Fruit fly (Drosophila melanogaster): ENCODE data around the gene CG14717.
A peak's percentile ranks its signal among the peaks of the same experiment; 100 is the strongest.

The CG14717 gene

dm6 chr3R:11688055-11688454, 8.3 kb upstream of the CG14717 start, which contains the start of gene CG6834 (continued):
- TF ChIP-seq knrl (GFP tag; IDR thresholded peaks at IDR 0.05; ENCODE audit: partially characterized antibody), result no peak
- no peak for TF ChIP-seq cato (GFP tag; optimal IDR thresholded peaks at IDR 0.05; ENCODE audit: borderline replicate concordance)
- no peak for TF ChIP-seq CG11247 (GFP tag; IDR thresholded peaks at IDR 0.05)
- TF ChIP-seq Abd-B (GFP tag; optimal IDR thresholded peaks at IDR 0.05), result no peak
- no peak for TF ChIP-seq shn (GFP tag; optimal IDR thresholded peaks at IDR 0.05)
- no peak for TF ChIP-seq Poxn (GFP tag; IDR thresholded peaks at IDR 0.05)
- peak; percentile 46 for TF ChIP-seq wek (GFP tag; optimal IDR thresholded peaks at IDR 0.05)
- peak; percentile 25; the same call in 1 of the 2 replicates for TF ChIP-seq amos (GFP tag; IDR thresholded peaks at IDR 0.05; ENCODE audit: partially characterized antibody)
- no peak for TF ChIP-seq CG18764 (GFP tag; optimal IDR thresholded peaks at IDR 0.05)
- TF ChIP-seq CG12391 (tag; optimal IDR thresholded peaks at IDR 0.05), result no peak
- TF ChIP-seq CG9817 (tag; optimal IDR thresholded peaks at IDR 0.05), result no peak
- no peak for TF ChIP-seq CG6654 (GFP tag; optimal IDR thresholded peaks at IDR 0.05)
- TF ChIP-seq CG12219 (GFP tag; optimal IDR thresholded peaks at IDR 0.05), result peak; percentile 28
- no peak for TF ChIP-seq Meics (GFP tag; optimal IDR thresholded peaks at IDR 0.05)
- peak; percentile 47 for TF ChIP-seq BtbVII (GFP tag; optimal IDR thresholded peaks at IDR 0.05)
- TF ChIP-seq Hey (tag; optimal IDR thresholded peaks at IDR 0.05), result no peak
- peak; percentile 73 for TF ChIP-seq Med (GFP tag)
- TF ChIP-seq CG15696 (tag; optimal IDR thresholded peaks at IDR 0.05), result no peak
- TF ChIP-seq B-H2 (GFP tag; optimal IDR thresholded peaks at IDR 0.05), result peak; percentile 20
- TF ChIP-seq CG12299 (tag; optimal IDR thresholded peaks at IDR 0.05), result peak; percentile 16
- TF ChIP-seq CG31441 (GFP tag; IDR thresholded peaks at IDR 0.05), result no peak
- TF ChIP-seq odd (GFP tag; optimal IDR thresholded peaks at IDR 0.05), result peak; percentile 54
- TF ChIP-seq CG30020 (tag; optimal IDR thresholded peaks at IDR 0.05), result no peak
- no peak for TF ChIP-seq ssp (GFP tag; IDR thresholded peaks at IDR 0.05)
- no peak for TF ChIP-seq pros (GFP tag; optimal IDR thresholded peaks at IDR 0.05)
- TF ChIP-seq CG14965 (GFP tag; optimal IDR thresholded peaks at IDR 0.05; ENCODE audit: borderline replicate concordance), result no peak
- peak; percentile 15 for TF ChIP-seq CG11723 (GFP tag; optimal IDR thresholded peaks at IDR 0.05)
- no peak for TF ChIP-seq bowl (GFP tag; IDR thresholded peaks at IDR 0.05)
- TF ChIP-seq CG10654 (GFP tag; optimal IDR thresholded peaks at IDR 0.05), result no peak
- no peak for TF ChIP-seq Max (GFP tag; optimal IDR thresholded peaks at IDR 0.05)
- TF ChIP-seq Hr78 (GFP tag; optimal IDR thresholded peaks at IDR 0.05), result no peak
- no peak for TF ChIP-seq fd3F (GFP tag; optimal IDR thresholded peaks at IDR 0.05)
- TF ChIP-seq CG6689 (GFP tag; IDR thresholded peaks at IDR 0.05), result no peak
- TF ChIP-seq CG15073 (GFP tag; optimal IDR thresholded peaks at IDR 0.05), result no peak
- TF ChIP-seq CG4707 (GFP tag; optimal IDR thresholded peaks at IDR 0.05), result no peak

dm6 chr3R:11689900-11690299, 6.4 kb upstream of the CG14717 start, which contains the start of gene CG6908:
Gene CG6908 (minus strand): TSS chr3R:11690051.
- TF ChIP-seq emc (GFP tag; optimal IDR thresholded peaks at IDR 0.05) (no peak), ranshi (GFP tag; IDR thresholded peaks at IDR 0.05) (no peak), pan (optimal IDR thresholded peaks at IDR 0.05) (no peak), pan (GFP tag; optimal IDR thresholded peaks at IDR 0.05 in 1 of 2, IDR thresholded peaks at IDR 0.05 in 1 of 2) (peak in 1 of 2 experiments; percentile 24), disco-r (GFP tag; optimal IDR thresholded peaks at IDR 0.05) (no peak), CG31441 (GFP tag; IDR thresholded peaks at IDR 0.05) (no peak), B-H2 (GFP tag; optimal IDR thresholded peaks at IDR 0.05) (peak; percentile 71), ftz-f1 (GFP tag; optimal IDR thresholded peaks at IDR 0.05) (peak; percentile 1), CG34376 (GFP tag; optimal IDR thresholded peaks at IDR 0.05) (peak; percentile 46), E2f2 (GFP tag; IDR thresholded peaks at IDR 0.05) (no peak), HmgD (GFP tag; optimal IDR thresholded peaks at IDR 0.05) (no peak), stc (GFP tag; IDR thresholded peaks at IDR 0.05) (no peak), CG12104 (GFP tag; optimal IDR thresholded peaks at IDR 0.05) (no peak), ci (GFP tag; IDR thresholded peaks at IDR 0.05) (peak; percentile 39; the same call in 2 of the 3 replicates), CG15514 (GFP tag; optimal IDR thresholded peaks at IDR 0.05) (peak; percentile 5), Deaf1 (tag; optimal IDR thresholded peaks at IDR 0.05) (peak; percentile 68), pzg (GFP tag; optimal IDR thresholded peaks at IDR 0.05) (no peak), CG2712 (tag; optimal IDR thresholded peaks at IDR 0.05) (no peak), CG11398 (GFP tag; optimal IDR thresholded peaks at IDR 0.05) (no peak), CHES-1-like (GFP tag; optimal IDR thresholded peaks at IDR 0.05) (peak; percentile 2)
